Worm (Caenorhabditis elegans) whole organism, mixed stage, embryonic: ENCODE results near the gene sri-43.

Experiments
- M03D4.4 ChIP-seq: sonication (generic microtip); optimal IDR thresholded peaks from 2 replicates; lab custom pipeline; 2017; ENCODE audit warnings: mild to moderate bottlenecking, missing genetic modification characterization, missing compliant biosample characterization
- bed-3 ChIP-seq: fragments of 200-800 bp; sonication (Bioruptor generic); optimal IDR thresholded peaks from 3 replicates; lab custom pipeline; 2018; ENCODE audit warnings: mild to moderate bottlenecking, missing genetic modification characterization, moderate library complexity, missing compliant biosample characterization
- blmp-1 ChIP-seq: fragments of 150-350 bp; optimal IDR thresholded peaks from 2 replicates; lab custom pipeline; 2014; ENCODE audit warnings: missing biosample characterization, missing genetic modification characterization
- ceh-39 ChIP-seq: fragments of 150-350 bp; optimal IDR thresholded peaks from 2 replicates; lab custom pipeline; 2014; ENCODE audit warnings: missing biosample characterization, missing genetic modification characterization
- ceh-43 ChIP-seq: fragments of 200-800 bp; sonication (Bioruptor generic); optimal IDR thresholded peaks from 2 replicates; lab custom pipeline; 2018; ENCODE audit warnings: mild to moderate bottlenecking, missing genetic modification characterization, moderate library complexity, missing compliant biosample characterization
- ceh-83 ChIP-seq: fragments of 200-800 bp; sonication (Bioruptor generic); optimal IDR thresholded peaks from 2 replicates; lab custom pipeline; 2018; ENCODE audit warnings: mild to moderate bottlenecking, missing genetic modification characterization, missing compliant biosample characterization
- ces-1 ChIP-seq: fragments of 150-350 bp; optimal IDR thresholded peaks from 2 replicates; lab custom pipeline; 2014; ENCODE audit warnings: missing biosample characterization, missing genetic modification reagents, missing genetic modification characterization
- cnd-1 ChIP-seq: fragments of 200-800 bp; sonication (Bioruptor generic); optimal IDR thresholded peaks from 2 replicates; lab custom pipeline; 2018; ENCODE audit warnings: mild to moderate bottlenecking, missing genetic modification characterization, missing compliant biosample characterization
- drap-1 ChIP-seq: fragments of 200-800 bp; sonication (Bioruptor generic); optimal IDR thresholded peaks from 3 replicates; lab custom pipeline; 2018; ENCODE audit warnings: mild to moderate bottlenecking, missing genetic modification characterization, missing compliant biosample characterization
- elt-1 ChIP-seq: sonication (generic microtip); optimal IDR thresholded peaks from 2 replicates; lab custom pipeline; 2017; ENCODE audit warnings: missing genetic modification characterization, mild to moderate bottlenecking, missing compliant biosample characterization, antibody characterized with exemption, moderate library complexity, borderline replicate concordance; ENCODE audit not compliant: insufficient read depth
- elt-3 ChIP-seq: fragments of 150-350 bp; optimal IDR thresholded peaks from 2 replicates; lab custom pipeline; 2014; ENCODE audit warnings: missing biosample characterization, missing genetic modification characterization
- flh-1 ChIP-seq: fragments of 200-800 bp; sonication (Bioruptor generic); optimal IDR thresholded peaks from 2 replicates; lab custom pipeline; 2018; ENCODE audit warnings: mild to moderate bottlenecking, missing genetic modification characterization, moderate library complexity, missing compliant biosample characterization
- ham-2 ChIP-seq: fragments of 200-800 bp; sonication (Bioruptor generic); optimal IDR thresholded peaks from 2 replicates; lab custom pipeline; 2018; ENCODE audit warnings: mild to moderate bottlenecking, missing genetic modification characterization, missing compliant biosample characterization
- hlh-1 ChIP-seq: fragments of 150-350 bp; optimal IDR thresholded peaks from 2 replicates; lab custom pipeline; 2014; ENCODE audit warnings: missing biosample characterization, missing genetic modification reagents, missing genetic modification characterization
- lin-13 ChIP-seq: fragments of 150-350 bp; optimal IDR thresholded peaks from 2 replicates; lab custom pipeline; 2014; ENCODE audit warnings: missing biosample characterization, missing genetic modification characterization
- lin-32 ChIP-seq: fragments of 200-800 bp; sonication (Bioruptor generic); optimal IDR thresholded peaks from 2 replicates; lab custom pipeline; 2018; ENCODE audit warnings: mild to moderate bottlenecking, missing genetic modification characterization, missing compliant biosample characterization
- lsy-2 ChIP-seq: fragments of 150-350 bp; optimal IDR thresholded peaks from 2 replicates; lab custom pipeline; 2014; ENCODE audit warnings: missing biosample characterization, missing genetic modification characterization
- mab-5 ChIP-seq: fragments of 150-350 bp; optimal IDR thresholded peaks from 2 replicates; lab custom pipeline; 2014; ENCODE audit warnings: missing biosample characterization, missing genetic modification characterization
- mls-2 ChIP-seq: sonication (generic microtip); optimal IDR thresholded peaks from 2 replicates; lab custom pipeline; 2016; ENCODE audit warnings: mild to moderate bottlenecking, missing genetic modification characterization, moderate library complexity, missing compliant biosample characterization
- nhr-12 ChIP-seq: fragments of 150-350 bp; optimal IDR thresholded peaks from 2 replicates; lab custom pipeline; 2014; ENCODE audit warnings: missing biosample characterization, missing genetic modification characterization
- nhr-2 ChIP-seq: fragments of 150-350 bp; optimal IDR thresholded peaks from 2 replicates; lab custom pipeline; 2014; ENCODE audit warnings: missing biosample characterization, missing genetic modification characterization
- nhr-237 ChIP-seq: fragments of 150-350 bp; optimal IDR thresholded peaks from 2 replicates; lab custom pipeline; 2014; ENCODE audit warnings: missing biosample characterization, missing genetic modification characterization
- nhr-28 ChIP-seq: fragments of 150-350 bp; optimal IDR thresholded peaks from 2 replicates; lab custom pipeline; 2014; ENCODE audit warnings: missing biosample characterization, missing genetic modification characterization
- nhr-76 ChIP-seq: sonication (generic microtip); optimal IDR thresholded peaks from 2 replicates; lab custom pipeline; 2017; ENCODE audit warnings: missing biosample characterization, missing genetic modification characterization
- pha-4 ChIP-seq: fragments of 150-350 bp; optimal IDR thresholded peaks from 2 replicates; lab custom pipeline; 2018; ENCODE audit warnings: missing biosample characterization, missing genetic modification reagents, missing genetic modification characterization
- sem-2 ChIP-seq: fragments of 200-800 bp; sonication (Bioruptor generic); optimal IDR thresholded peaks from 2 replicates; lab custom pipeline; 2018; ENCODE audit warnings: mild to moderate bottlenecking, missing genetic modification characterization, missing compliant biosample characterization
- snpc-4 ChIP-seq: fragments of 150-350 bp; optimal IDR thresholded peaks from 2 replicates; lab custom pipeline; 2014; ENCODE audit warnings: missing biosample characterization, missing genetic modification characterization
- sptf-1 ChIP-seq: sonication (generic microtip); optimal IDR thresholded peaks from 2 replicates; lab custom pipeline; 2017; ENCODE audit warnings: mild to moderate bottlenecking, missing genetic modification characterization, moderate library complexity, missing compliant biosample characterization
- tbx-8 ChIP-seq: fragments of 200-800 bp; sonication (Bioruptor generic); optimal IDR thresholded peaks from 2 replicates; lab custom pipeline; 2018; ENCODE audit warnings: mild to moderate bottlenecking, missing genetic modification characterization, moderate library complexity, missing compliant biosample characterization
- unc-120 ChIP-seq: sonication (generic microtip); optimal IDR thresholded peaks from 2 replicates; lab custom pipeline; 2017; ENCODE audit warnings: missing genetic modification characterization, missing compliant biosample characterization; ENCODE audit not compliant: poor library complexity, severe bottlenecking
- unc-39 ChIP-seq: fragments of 150-350 bp; optimal IDR thresholded peaks from 2 replicates; lab custom pipeline; 2014; ENCODE audit warnings: missing biosample characterization, missing genetic modification characterization
- unc-62 ChIP-seq: fragments of 150-350 bp; optimal IDR thresholded peaks from 2 replicates; lab custom pipeline; 2014; ENCODE audit warnings: missing biosample characterization, missing genetic modification reagents, missing genetic modification characterization
- zip-8 ChIP-seq: fragments of 150-350 bp; optimal IDR thresholded peaks from 2 replicates; lab custom pipeline; 2014; ENCODE audit warnings: missing biosample characterization, missing genetic modification characterization
- ztf-11 ChIP-seq: fragments of 150-350 bp; optimal IDR thresholded peaks from 2 replicates; lab custom pipeline; 2014; ENCODE audit warnings: missing biosample characterization, missing genetic modification characterization

sri-43 gene

DNA sequence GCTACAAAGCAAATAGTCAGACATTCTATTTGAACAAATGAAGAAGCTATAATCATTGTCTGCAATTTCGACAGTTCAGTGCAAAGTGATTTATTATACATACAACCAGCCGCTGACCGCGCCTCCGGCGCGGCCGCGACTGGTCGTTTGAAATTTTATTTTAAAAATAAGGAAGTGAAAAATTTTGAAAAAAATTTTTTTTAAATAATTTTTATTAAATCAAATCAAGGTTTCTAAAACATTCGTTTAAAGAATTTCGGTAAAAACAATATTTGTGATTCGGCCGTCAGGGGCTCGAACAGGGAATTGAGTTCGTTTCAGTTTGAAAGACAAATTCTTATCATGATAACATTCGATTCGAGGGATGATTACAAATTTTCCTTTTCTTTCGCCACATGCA is 27.7 kb upstream of the sri-43 start, which contains the start of gene Y27F2A.10:
Y27F2A.10 (minus strand) TSS at position 101 of the 400 bp plus-strand sequence.
- TF ChIP-seq sem-2 (GFP tag; lab: Kevin White, UChicago) (no peak), lsy-2 (tag; lab: Kevin White, UChicago) (no peak), pha-4 (tag; lab: Kevin White, UChicago) (no peak), sptf-1 (tag; lab: Kevin White, UChicago) (no peak)

DNA sequence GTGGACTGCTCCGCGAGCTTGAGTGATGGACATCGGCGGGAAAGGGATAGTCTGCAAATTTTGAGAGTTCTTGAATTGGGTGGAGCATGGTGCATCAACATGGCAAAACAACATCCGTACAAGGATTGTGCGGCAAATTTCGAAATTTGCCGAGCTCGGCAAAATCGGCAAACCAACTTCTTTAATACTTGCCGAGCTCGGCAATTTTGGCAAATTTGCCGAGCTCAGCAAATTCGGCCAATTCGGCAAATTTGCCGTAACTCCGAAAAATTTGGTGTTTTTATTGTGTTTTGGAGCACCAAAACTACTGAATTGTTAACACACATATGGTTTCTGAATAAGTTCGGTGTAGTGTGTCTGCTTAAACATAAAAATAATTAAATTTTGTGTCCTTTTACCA is 25.6 kb upstream of the sri-43 start, which contains the start of gene fbxc-55:
fbxc-55 (minus strand) TSS at position 101 of the 400 bp plus-strand sequence.
- TF ChIP-seq nhr-76 (no peak), ztf-11 (tag; lab: Kevin White, UChicago) (no peak), pha-4 (tag; lab: Kevin White, UChicago) (no peak), unc-120 (tag; lab: Kevin White, UChicago) (no peak), bed-3 (GFP tag; lab: Kevin White, UChicago) (no peak), nhr-28 (no peak), M03D4.4 (tag; lab: Kevin White, UChicago) (no peak), hlh-1 (tag; lab: Kevin White, UChicago) (no peak), lin-13 (tag; lab: Kevin White, UChicago) (no peak), tbx-8 (GFP tag; lab: Kevin White, UChicago) (no peak), snpc-4 (no peak), ceh-43 (GFP tag; lab: Kevin White, UChicago) (no peak), nhr-2 (no peak), sem-2 (GFP tag; lab: Kevin White, UChicago) (no peak), nhr-237 (tag; lab: Kevin White, UChicago) (no peak), ham-2 (GFP tag; lab: Kevin White, UChicago) (no peak), elt-3 (no peak), flh-1 (no peak)

- TF ChIP-seq ztf-11 (tag; lab: Kevin White, UChicago): no peak
- TF ChIP-seq M03D4.4 (tag; lab: Kevin White, UChicago): no peak
- TF ChIP-seq snpc-4: no peak
- no peak for TF ChIP-seq nhr-12 (tag; lab: Kevin White, UChicago)
- no peak for TF ChIP-seq lin-32 (GFP tag; lab: Kevin White, UChicago)
- no peak for TF ChIP-seq blmp-1
- TF ChIP-seq lsy-2 (tag; lab: Kevin White, UChicago): no peak
- TF ChIP-seq hlh-1 (tag; lab: Kevin White, UChicago): no peak
- no peak for TF ChIP-seq elt-1 (tag; lab: Kevin White, UChicago)
- TF ChIP-seq mls-2 (tag; lab: Kevin White, UChicago): no peak
- TF ChIP-seq ceh-83 (GFP tag; lab: Kevin White, UChicago): no peak
Measured at ce11 chrII:3158985-3159384, 14.5 kb upstream of the sri-43 start, which contains the start of gene sri-34. Gene sri-34 (minus strand): TSS chrII:3159085.

DNA sequence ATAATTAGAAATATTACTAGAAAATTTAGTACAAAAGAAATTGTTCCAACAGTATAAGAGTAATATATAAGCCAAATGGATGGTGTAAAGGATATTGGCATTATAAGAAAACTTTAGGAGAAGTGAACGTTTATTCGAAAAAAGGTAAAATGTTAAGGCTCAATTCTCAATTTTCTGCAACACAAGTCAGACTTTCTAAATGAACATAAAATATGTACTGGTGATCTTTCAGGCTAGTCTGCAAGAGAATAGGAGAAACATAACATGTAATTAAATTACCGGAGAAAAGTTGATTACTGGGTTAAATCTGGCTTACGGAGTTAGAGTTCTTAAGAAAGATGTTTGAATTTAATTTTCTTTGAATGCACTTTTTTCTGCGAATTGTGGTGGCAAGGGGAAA is 12.3 kb upstream of the sri-43 start, which contains the start of gene sri-33:
sri-33 (minus strand) TSS at position 101 of the 400 bp plus-strand sequence.
- TF ChIP-seq ztf-11 (tag; lab: Kevin White, UChicago) (no peak), elt-3 (no peak), pha-4 (tag; lab: Kevin White, UChicago) (no peak), ham-2 (GFP tag; lab: Kevin White, UChicago) (no peak), unc-120 (tag; lab: Kevin White, UChicago) (no peak), lin-13 (tag; lab: Kevin White, UChicago) (no peak), nhr-12 (tag; lab: Kevin White, UChicago) (no peak), flh-1 (no peak), cnd-1 (tag; lab: Kevin White, UChicago) (no peak), ces-1 (no peak), lin-32 (GFP tag; lab: Kevin White, UChicago) (no peak), lsy-2 (tag; lab: Kevin White, UChicago) (no peak), tbx-8 (GFP tag; lab: Kevin White, UChicago) (no peak)

- TF ChIP-seq ces-1 (no peak), unc-120 (tag; lab: Kevin White, UChicago) (no peak), nhr-2 (no peak), lin-32 (GFP tag; lab: Kevin White, UChicago) (no peak), ceh-39 (no peak), sem-2 (GFP tag; lab: Kevin White, UChicago) (no peak), unc-39 (tag; lab: Kevin White, UChicago) (no peak), drap-1 (GFP tag; lab: Kevin White, UChicago) (no peak), nhr-28 (no peak), mab-5 (tag; lab: Kevin White, UChicago) (no peak), cnd-1 (tag; lab: Kevin White, UChicago) (no peak), elt-1 (tag; lab: Kevin White, UChicago) (no peak), lsy-2 (tag; lab: Kevin White, UChicago) (no peak), unc-62 (GFP tag; lab: Kevin White, UChicago) (no peak), zip-8 (tag; lab: Kevin White, UChicago) (no peak), bed-3 (GFP tag; lab: Kevin White, UChicago) (no peak), pha-4 (tag; lab: Kevin White, UChicago) (no peak), nhr-76 (no peak), flh-1 (no peak), nhr-12 (tag; lab: Kevin White, UChicago) (no peak)
Measured at ce11 chrII:3154383-3154782, 9.9 kb upstream of the sri-43 start, which contains the start of gene sri-32. Gene sri-32 (minus strand): TSS chrII:3154483.
